Worm (Caenorhabditis elegans) whole organism, late embryonic: Measurements from ENCODE around the gene hpr-9.

Experiments
- C08G9.2 ChIP-seq: sonication (generic microtip); optimal IDR thresholded peaks from 2 replicates; lab custom pipeline; 2016; ENCODE audit warnings: mild to moderate bottlenecking, missing genetic modification characterization, moderate library complexity, missing compliant biosample characterization
- C38D4.7 ChIP-seq: fragments of 200-800 bp; sonication (Bioruptor generic); optimal IDR thresholded peaks from 2 replicates; lab custom pipeline; 2018; ENCODE audit warnings: mild to moderate bottlenecking, missing genetic modification characterization, moderate library complexity, missing compliant biosample characterization
- ahr-1 ChIP-seq: sonication (generic microtip); optimal IDR thresholded peaks from 2 replicates; lab custom pipeline; 2016; ENCODE audit warnings: missing genetic modification characterization, missing compliant biosample characterization
- ama-1 ChIP-seq: fragments of 150-350 bp; optimal IDR thresholded peaks from 2 replicates; lab custom pipeline; 2014
- ceh-14 ChIP-seq: sonication (generic microtip); optimal IDR thresholded peaks from 2 replicates; lab custom pipeline; 2016; ENCODE audit warnings: missing genotype, missing genetic modification characterization, missing compliant biosample characterization
- ceh-18 ChIP-seq: sonication (generic microtip); optimal IDR thresholded peaks from 2 replicates; lab custom pipeline; 2016; ENCODE audit warnings: missing genetic modification characterization, missing compliant biosample characterization
- ceh-19 ChIP-seq: fragments of 200-800 bp; sonication (Bioruptor generic); optimal IDR thresholded peaks from 2 replicates; lab custom pipeline; 2018; ENCODE audit warnings: mild to moderate bottlenecking, missing genetic modification characterization, missing compliant biosample characterization
- ceh-30 ChIP-seq: fragments of 150-350 bp; optimal IDR thresholded peaks from 2 replicates; lab custom pipeline; 2014; ENCODE audit warnings: missing biosample characterization, missing genetic modification characterization
- ceh-48 ChIP-seq: sonication (generic microtip); optimal IDR thresholded peaks from 2 replicates; lab custom pipeline; 2016; ENCODE audit warnings: missing genetic modification characterization, inconsistent platforms, missing compliant biosample characterization
- ceh-9 ChIP-seq: sonication (generic microtip); optimal IDR thresholded peaks from 2 replicates; lab custom pipeline; 2016; ENCODE audit warnings: mild to moderate bottlenecking, missing genetic modification characterization, inconsistent platforms, missing compliant biosample characterization
- che-1 ChIP-seq: sonication (generic microtip); optimal IDR thresholded peaks from 2 replicates; lab custom pipeline; 2016; ENCODE audit warnings: mild to moderate bottlenecking, missing genetic modification characterization, missing compliant biosample characterization
- dmd-4 ChIP-seq: sonication (generic microtip); optimal IDR thresholded peaks from 2 replicates; lab custom pipeline; 2016; ENCODE audit warnings: borderline replicate concordance, missing genetic modification characterization, missing compliant biosample characterization
- elt-2 ChIP-seq: sonication (generic microtip); optimal IDR thresholded peaks from 2 replicates; lab custom pipeline; 2016; ENCODE audit warnings: missing genetic modification reagents, missing genetic modification characterization, missing compliant biosample characterization
- fkh-10 ChIP-seq: fragments of 150-350 bp; optimal IDR thresholded peaks from 2 replicates; lab custom pipeline; 2014; ENCODE audit warnings: missing biosample characterization, missing genetic modification reagents, missing genetic modification characterization
- gmeb-2 ChIP-seq: sonication (generic microtip); optimal IDR thresholded peaks from 2 replicates; lab custom pipeline; 2016; ENCODE audit warnings: missing genetic modification characterization, inconsistent platforms, missing compliant biosample characterization
- hlh-8 ChIP-seq: sonication (generic microtip); optimal IDR thresholded peaks from 2 replicates; lab custom pipeline; 2016; ENCODE audit warnings: missing genotype, missing genetic modification characterization, missing compliant biosample characterization
- lin-11 ChIP-seq: fragments of 200-800 bp; sonication (Bioruptor generic); optimal IDR thresholded peaks from 2 replicates; lab custom pipeline; 2018; ENCODE audit warnings: mild to moderate bottlenecking, missing genetic modification characterization, missing compliant biosample characterization
- madf-2 ChIP-seq: sonication (generic microtip); optimal IDR thresholded peaks from 2 replicates; lab custom pipeline; 2017; ENCODE audit warnings: missing genetic modification characterization, missing compliant biosample characterization
- nfya-1 ChIP-seq: sonication (generic microtip); optimal IDR thresholded peaks from 2 replicates; lab custom pipeline; 2017; ENCODE audit warnings: missing genetic modification characterization, mild to moderate bottlenecking, missing compliant biosample characterization, antibody characterized with exemption, moderate library complexity
- nhr-11 ChIP-seq: fragments of 150-350 bp; optimal IDR thresholded peaks from 2 replicates; lab custom pipeline; 2014; ENCODE audit warnings: missing biosample characterization, missing genetic modification characterization
- nhr-232 ChIP-seq: sonication (generic microtip); optimal IDR thresholded peaks from 2 replicates; lab custom pipeline; 2016; ENCODE audit warnings: missing genetic modification characterization, missing compliant biosample characterization
- pha-2 ChIP-seq: sonication (generic microtip); optimal IDR thresholded peaks from 2 replicates; lab custom pipeline; 2017; ENCODE audit warnings: mild to moderate bottlenecking, missing genetic modification characterization, missing compliant biosample characterization
- pqm-1 ChIP-seq: sonication (generic microtip); optimal IDR thresholded peaks from 2 replicates; lab custom pipeline; 2016; ENCODE audit warnings: missing genetic modification characterization, missing compliant biosample characterization
- pros-1 ChIP-seq: fragments of 150-350 bp; optimal IDR thresholded peaks from 2 replicates; lab custom pipeline; 2014; ENCODE audit warnings: missing biosample characterization, missing genetic modification reagents, missing genetic modification characterization
- ref-2 ChIP-seq: sonication (generic microtip); optimal IDR thresholded peaks from 2 replicates; lab custom pipeline; 2016; ENCODE audit warnings: missing genetic modification characterization, missing compliant biosample characterization
- rnt-1 ChIP-seq: sonication (generic microtip); optimal IDR thresholded peaks from 2 replicates; lab custom pipeline; 2016; ENCODE audit warnings: missing genetic modification characterization, missing compliant biosample characterization
- sdc-2 ChIP-seq: sonication (generic microtip); optimal IDR thresholded peaks from 2 replicates; lab custom pipeline; 2016; ENCODE audit warnings: missing genotype, missing genetic modification characterization, missing compliant biosample characterization
- sox-4 ChIP-seq: sonication (generic microtip); optimal IDR thresholded peaks from 2 replicates; lab custom pipeline; 2017; ENCODE audit warnings: mild to moderate bottlenecking, missing genetic modification characterization, inconsistent platforms, missing compliant biosample characterization
- tbx-2 ChIP-seq: sonication (generic microtip); optimal IDR thresholded peaks from 2 replicates; lab custom pipeline; 2016; ENCODE audit warnings: missing genetic modification characterization, missing compliant biosample characterization
- tbx-7 ChIP-seq: sonication (generic microtip); optimal IDR thresholded peaks from 2 replicates; lab custom pipeline; 2016; ENCODE audit warnings: missing genotype, missing genetic modification characterization, missing compliant biosample characterization
- ttx-3 ChIP-seq: sonication (generic microtip); optimal IDR thresholded peaks from 2 replicates; lab custom pipeline; 2016; ENCODE audit warnings: missing genetic modification reagents, missing genetic modification characterization, missing compliant biosample characterization
- unc-3 ChIP-seq, 2 experiments: fragments of 200-800 bp in 1 of 2; sonication (Bioruptor generic) in 1 of 2; sonication (generic microtip) in 1 of 2; conservative IDR thresholded peaks in 1 of 2; optimal IDR thresholded peaks in 1 of 2; 2 replicates each; pipeline versions ENCODE4 v1.3.6 to Lab custom; 2016 to 2022; ENCODE audit warnings: missing compliant biosample characterization in 2 of 2, missing genetic modification characterization in 2 of 2, missing genetic modification reagents in 1 of 2
- unc-42 ChIP-seq: sonication (generic microtip); optimal IDR thresholded peaks from 2 replicates; lab custom pipeline; 2016; ENCODE audit warnings: missing genotype, missing genetic modification characterization, missing compliant biosample characterization
- unc-86 ChIP-seq: sonication (generic microtip); optimal IDR thresholded peaks from 2 replicates; lab custom pipeline; 2016; ENCODE audit warnings: missing genetic modification characterization, missing compliant biosample characterization
- ztf-16 ChIP-seq: sonication (generic microtip); optimal IDR thresholded peaks from 2 replicates; lab custom pipeline; 2017; ENCODE audit warnings: missing genetic modification characterization, missing compliant biosample characterization

The hpr-9 gene

DNA sequence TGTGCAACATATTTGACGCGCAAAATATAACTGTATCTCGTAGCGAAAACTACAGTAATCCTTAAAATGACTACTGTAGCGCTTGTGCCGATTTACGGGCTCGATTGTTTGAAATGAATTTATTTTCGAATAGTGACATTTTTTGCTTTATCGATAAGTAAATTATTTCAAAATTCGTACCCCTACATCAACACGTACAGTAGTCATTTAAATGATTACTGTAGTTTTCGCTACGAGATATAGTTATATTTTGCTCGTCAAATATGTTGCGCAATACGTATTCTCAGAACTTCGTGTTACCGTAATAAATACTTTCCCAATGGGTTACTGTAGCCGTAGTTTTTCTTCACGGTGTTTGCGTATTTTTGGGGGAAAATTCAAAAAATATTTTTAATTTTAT lies 31.5 kb downstream of the hpr-9 start:
- TF ChIP-seq elt-2: no peak
- no peak for TF ChIP-seq ttx-3
- no peak for TF ChIP-seq pha-2 (tag; lab: Kevin White, UChicago)
- no peak for TF ChIP-seq ceh-30 (tag; lab: Kevin White, UChicago)
- TF ChIP-seq ceh-48 (tag; lab: Kevin White, UChicago): no peak
- no peak for TF ChIP-seq hlh-8
- no peak for TF ChIP-seq che-1
- no peak for TF ChIP-seq ztf-16 (tag; lab: Kevin White, UChicago)
- TF ChIP-seq fkh-10 (GFP tag; lab: Kevin White, UChicago): no peak
- TF ChIP-seq pqm-1 (tag; lab: Kevin White, UChicago): no peak
- no peak for TF ChIP-seq tbx-7 (tag; lab: Kevin White, UChicago)
- TF ChIP-seq ahr-1 (tag; lab: Kevin White, UChicago): no peak
- TF ChIP-seq madf-2 (tag; lab: Kevin White, UChicago): no peak
- no peak for TF ChIP-seq C38D4.7 (GFP tag; lab: Kevin White, UChicago)
- no peak for TF ChIP-seq dmd-4 (tag; lab: Kevin White, UChicago)
- TF ChIP-seq sdc-2 (tag; lab: Kevin White, UChicago): no peak
- TF ChIP-seq C08G9.2: no peak
- TF ChIP-seq pros-1: no peak
- no peak for TF ChIP-seq unc-42

DNA sequence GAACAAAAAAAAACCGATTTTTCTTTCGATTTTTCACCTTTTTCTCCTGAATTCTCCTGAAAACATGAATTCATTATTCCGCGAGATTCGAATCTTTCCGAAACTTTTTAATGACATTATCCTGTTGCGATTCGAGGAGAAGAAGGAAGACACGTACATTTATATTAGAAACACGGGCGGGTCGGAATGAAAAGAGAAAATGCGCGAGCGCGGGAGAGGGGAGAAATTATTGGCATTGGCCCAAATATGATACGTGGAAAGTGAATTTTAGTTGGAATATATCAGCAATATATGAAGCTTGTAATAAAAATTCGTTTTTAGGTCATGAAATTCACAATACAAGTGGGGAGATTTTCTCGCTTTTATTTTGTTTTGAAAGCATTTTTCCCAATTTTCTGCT lies 32.1 kb downstream of the hpr-9 start:
- no peak for TF ChIP-seq sox-4

ce11 chrIII:10654718-10655117 lies 33.4 kb downstream of the hpr-9 start, which contains the start of gene cnt-2:
Gene cnt-2 (plus strand): TSS chrIII:10655018.
- no peak for TF ChIP-seq ama-1 (lab: Kevin White, UChicago)
- no peak for TF ChIP-seq hlh-8
- no peak for TF ChIP-seq tbx-2
- TF ChIP-seq ceh-18: no peak
- no peak for TF ChIP-seq sox-4
- no peak for TF ChIP-seq elt-2
- TF ChIP-seq rnt-1 (tag; lab: Kevin White, UChicago): no peak
- no peak for TF ChIP-seq C38D4.7 (GFP tag; lab: Kevin White, UChicago)
- TF ChIP-seq ceh-9 (tag; lab: Kevin White, UChicago): no peak

DNA sequence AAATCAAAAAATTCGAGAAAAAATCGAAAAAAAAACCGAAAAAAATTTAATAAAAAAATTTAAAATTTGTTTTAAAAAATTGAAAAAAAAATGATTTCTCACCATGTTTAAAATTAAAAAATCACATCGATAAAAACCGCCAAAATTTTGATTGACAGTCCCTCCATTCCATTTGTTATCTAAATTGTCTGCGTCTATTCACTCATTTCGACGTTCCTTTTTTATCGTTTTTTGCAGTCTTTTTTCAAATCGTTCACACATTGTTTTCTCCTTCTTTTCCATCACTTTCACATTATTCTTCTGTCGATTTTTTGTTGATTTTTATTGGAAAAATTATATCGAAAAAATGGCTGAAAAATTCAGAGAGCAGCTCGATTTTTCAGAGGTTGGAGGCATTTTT lies 34.7 kb downstream of the hpr-9 start:
- TF ChIP-seq che-1 (no peak), pqm-1 (tag; lab: Kevin White, UChicago) (no peak), nhr-232 (no peak), gmeb-2 (tag; lab: Kevin White, UChicago) (no peak), unc-3 (GFP tag; conservative IDR thresholded peaks at IDR 0.05; lab: Robert Waterston, UW) (no peak), unc-3 (tag; optimal IDR thresholded peaks at IDR 0.05; lab: Kevin White, UChicago) (no peak), unc-86 (tag; lab: Kevin White, UChicago) (no peak), ceh-14 (no peak), ceh-48 (tag; lab: Kevin White, UChicago) (no peak)

- TF ChIP-seq lin-11 (tag; lab: Kevin White, UChicago) (no peak), unc-42 (peak; percentile 45), ceh-48 (tag; lab: Kevin White, UChicago) (no peak)
These were observed 36.3 kb downstream of the hpr-9 start for ce11 chrIII:10657661-10658060.

- TF ChIP-seq ceh-19: no peak
- TF ChIP-seq nhr-11: no peak
- TF ChIP-seq ref-2: peak; percentile 5
- TF ChIP-seq nfya-1 (tag; lab: Kevin White, UChicago): peak; percentile 98
- no peak for TF ChIP-seq fkh-10 (GFP tag; lab: Kevin White, UChicago)
These were observed 37.0 kb downstream of the hpr-9 start for ce11 chrIII:10658394-10658793.
